Fruit fly (Drosophila melanogaster) whole organism: ENCODE data around the gene atms.

ENCODE experiments used
- Dll ChIP-seq: fragments of >200 bp; optimal IDR thresholded peaks from 2 replicates; lab custom pipeline; 2017
- pan ChIP-seq: fragments of >200 bp; optimal IDR thresholded peaks from 2 replicates; lab custom pipeline; 2017

DNA sequence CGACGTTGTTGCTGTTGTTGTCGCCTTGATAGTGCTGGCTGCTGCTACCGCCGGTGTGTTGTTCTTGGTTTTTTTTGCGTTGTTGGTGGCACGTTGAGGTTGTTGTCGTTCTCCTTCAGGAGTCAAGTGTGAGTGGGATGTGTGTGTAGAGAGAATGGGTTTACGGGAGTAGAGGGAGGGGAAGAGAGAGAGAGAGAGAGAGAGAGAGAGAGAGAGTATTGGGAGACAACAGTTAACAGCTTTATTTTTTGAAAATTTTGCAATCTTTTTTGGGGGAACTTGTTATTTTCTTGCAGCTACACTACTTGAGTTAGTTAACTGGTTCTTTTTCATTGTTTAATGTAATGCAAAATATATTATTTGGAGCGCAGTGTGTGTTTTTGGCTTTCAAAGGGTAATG lies 47.8 kb downstream of the atms start:
- TF ChIP-seq pan (lab: Kevin White, UChicago) = no peak
- TF ChIP-seq Dll = no peak
